Worm (Caenorhabditis elegans) whole organism, L4/young adult: Measurements from ENCODE around the gene F28C6.9.

Experiments
- W03F9.2 ChIP-seq: fragments of 150-350 bp; optimal IDR thresholded peaks from 2 replicates; lab custom pipeline; 2014; ENCODE audit warnings: missing biosample characterization, missing genetic modification characterization
- dao-5 ChIP-seq: sonication (generic microtip); optimal IDR thresholded peaks from 2 replicates; lab custom pipeline; 2016; ENCODE audit warnings: missing genotype, missing genetic modification characterization, moderate library complexity, missing compliant biosample characterization
- him-1 ChIP-seq: sonication (generic microtip); optimal IDR thresholded peaks from 2 replicates; lab custom pipeline; 2016; ENCODE audit warnings: missing genotype, missing genetic modification reagents, missing genetic modification characterization, missing compliant biosample characterization

F28C6.9 gene

ce11 chrII:8573044-8573443 is 36.9 kb downstream of the F28C6.9 start, which contains the start of gene F54C9.7:
TSS of gene F54C9.7 (plus strand) at chrII:8573344.
- no peak for TF ChIP-seq dao-5 (tag; lab: Kevin White, UChicago)
- TF ChIP-seq him-1 (tag; lab: Kevin White, UChicago): no peak
- no peak for TF ChIP-seq W03F9.2 (tag; lab: Kevin White, UChicago)

DNA sequence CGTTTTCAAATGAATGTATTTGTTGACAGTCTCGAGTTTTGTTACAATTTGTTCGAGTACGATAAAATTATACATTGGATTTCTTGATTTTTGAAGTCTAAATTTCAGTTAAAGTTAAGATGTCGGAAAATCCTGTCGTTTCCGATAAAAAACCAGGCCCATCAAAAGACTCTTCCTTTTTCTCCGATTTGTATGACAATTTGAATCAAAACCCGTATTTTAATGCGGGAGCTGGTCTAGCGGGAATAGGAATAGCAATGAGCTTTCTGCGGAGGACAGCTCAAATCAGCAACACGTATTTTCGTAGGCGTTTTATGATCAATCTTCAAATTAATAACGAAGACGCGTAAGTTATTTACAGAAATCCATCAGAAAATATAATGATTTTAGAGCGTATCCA is 39.0 kb downstream of the F28C6.9 start, which contains the start of gene bcs-1:
Gene bcs-1 (plus strand): TSS at position 109 of the 400 bp plus-strand sequence.
- TF ChIP-seq dao-5 (tag; lab: Kevin White, UChicago): no peak
- TF ChIP-seq W03F9.2 (tag; lab: Kevin White, UChicago): no peak
- TF ChIP-seq him-1 (tag; lab: Kevin White, UChicago): no peak

ce11 chrII:8569038-8569977 is 40.7 kb downstream of the F28C6.9 start, which contains the start of the genes col-38 and rpl-5:
TSS of gene col-38 (minus strand) at chrII:8569088.
TSS of gene rpl-5 (plus strand) at chrII:8569927.
- TF ChIP-seq dao-5 (tag; lab: Kevin White, UChicago) (no peak), W03F9.2 (tag; lab: Kevin White, UChicago) (peak; percentile 97), him-1 (tag; lab: Kevin White, UChicago) (peak; percentile 1)

ce11 chrII:8568234-8568969 is 41.6 kb downstream of the F28C6.9 start:
- TF ChIP-seq W03F9.2 (tag; lab: Kevin White, UChicago) (no peak), dao-5 (tag; lab: Kevin White, UChicago) (no peak), him-1 (tag; lab: Kevin White, UChicago) (no peak)

DNA sequence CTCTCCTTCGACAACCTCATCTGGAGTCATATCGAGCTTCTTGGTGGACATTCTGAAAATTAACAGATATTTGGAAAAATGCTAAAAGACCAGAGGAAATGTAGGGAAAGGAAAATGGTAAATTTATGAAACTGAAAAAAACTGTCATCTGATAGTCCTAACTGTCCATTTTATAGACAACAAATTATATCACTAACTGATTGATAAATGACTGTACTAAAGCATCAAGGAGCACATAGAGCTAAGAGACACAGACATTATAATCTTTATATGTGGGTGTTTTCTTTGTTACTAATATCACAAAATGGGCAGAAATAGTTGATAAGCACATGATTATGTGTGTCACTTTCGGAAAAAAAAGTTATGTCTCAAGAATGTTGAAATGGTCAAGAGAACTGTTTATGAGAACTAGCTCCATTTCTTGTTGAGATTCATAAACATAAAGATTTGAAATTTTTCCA is 43.1 kb downstream of the F28C6.9 start, which contains the start of gene F54C9.3:
Gene F54C9.3 (minus strand): TSS at position 51 of the 461 bp plus-strand sequence.
- TF ChIP-seq W03F9.2 (tag; lab: Kevin White, UChicago) (no peak), him-1 (tag; lab: Kevin White, UChicago) (no peak), dao-5 (tag; lab: Kevin White, UChicago) (no peak)

DNA sequence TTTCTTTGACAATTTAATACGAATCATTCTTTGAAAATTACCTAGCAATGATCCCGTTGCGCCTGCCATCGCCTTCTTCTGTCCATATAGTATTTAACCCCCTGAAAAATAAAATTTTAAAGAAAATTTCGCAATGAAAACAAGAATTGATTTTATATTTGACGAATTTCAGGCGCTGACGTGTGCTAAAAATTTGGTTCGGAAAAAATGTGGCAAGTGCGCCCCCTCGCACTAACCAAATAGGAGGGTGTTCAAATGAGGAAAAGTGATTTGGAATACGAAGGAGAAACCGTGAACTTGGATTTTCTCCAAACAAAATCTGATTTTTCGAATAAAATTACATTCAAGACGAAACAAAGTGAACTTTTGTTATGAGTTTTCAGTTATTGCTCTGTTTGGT is 43.9 kb downstream of the F28C6.9 start, which contains the start of gene stc-1:
Gene stc-1 (minus strand): TSS at position 101 of the 400 bp plus-strand sequence.
- TF ChIP-seq W03F9.2 (tag; lab: Kevin White, UChicago) (no peak), dao-5 (tag; lab: Kevin White, UChicago) (no peak), him-1 (tag; lab: Kevin White, UChicago) (no peak)

DNA sequence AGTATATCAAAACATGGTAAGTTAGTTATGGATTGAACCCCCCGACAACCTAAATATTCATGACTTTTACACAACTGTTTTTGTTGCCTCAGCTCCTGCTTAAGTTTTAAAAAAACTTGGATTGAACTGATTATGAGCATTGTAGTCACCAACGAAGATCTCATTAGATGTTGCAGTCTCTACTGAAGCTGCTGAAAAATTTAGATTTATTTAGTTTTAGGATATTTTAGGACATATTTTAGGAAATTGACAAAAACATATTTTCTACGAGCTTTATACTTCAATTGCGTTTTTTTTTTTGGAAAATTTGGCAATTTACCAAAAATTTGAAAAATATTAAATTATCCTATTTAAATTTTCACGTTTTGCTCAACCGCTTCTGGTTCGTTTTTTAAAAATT is 48.0 kb downstream of the F28C6.9 start, which contains the start of gene F54C9.14:
Gene F54C9.14 (plus strand): TSS at position 301 of the 400 bp plus-strand sequence.
- no peak for TF ChIP-seq him-1 (tag; lab: Kevin White, UChicago)
- TF ChIP-seq dao-5 (tag; lab: Kevin White, UChicago): no peak
- no peak for TF ChIP-seq W03F9.2 (tag; lab: Kevin White, UChicago)

DNA sequence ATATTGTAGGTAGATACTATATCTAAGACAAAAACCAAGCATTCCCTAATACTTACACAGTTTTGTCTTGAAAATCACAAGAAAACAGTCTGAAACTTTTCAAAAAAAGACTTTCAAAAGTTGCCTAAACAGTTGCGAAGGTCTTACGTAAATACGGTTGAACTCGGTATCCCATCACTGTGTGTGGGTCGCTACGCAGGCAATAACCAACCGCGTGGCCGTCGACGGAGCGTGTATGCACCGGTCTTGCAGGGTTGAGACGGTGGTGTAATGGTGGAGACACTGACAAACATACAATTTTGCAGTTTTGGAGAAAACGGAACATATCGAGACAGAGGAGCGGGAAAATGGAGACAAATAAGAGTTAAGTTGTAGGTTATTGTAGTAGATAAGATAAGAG is 48.8 kb downstream of the F28C6.9 start, which contains the start of gene iff-2:
Gene iff-2 (minus strand): TSS at position 141 of the 400 bp plus-strand sequence.
- TF ChIP-seq him-1 (tag; lab: Kevin White, UChicago) (peak; percentile 97), dao-5 (tag; lab: Kevin White, UChicago) (peak; percentile 77), W03F9.2 (tag; lab: Kevin White, UChicago) (peak; percentile 97)

- TF ChIP-seq dao-5 (tag; lab: Kevin White, UChicago) (no peak), W03F9.2 (tag; lab: Kevin White, UChicago) (no peak), him-1 (tag; lab: Kevin White, UChicago) (no peak)
Measured at ce11 chrII:8559188-8559587, 50.8 kb downstream of the F28C6.9 start.
